Fruit fly (Drosophila melanogaster) whole organism, embryonic: Measurements from ENCODE around the gene CG6094.
A peak's percentile ranks its signal among the peaks of the same experiment; 100 is the strongest.

Source experiments
- Atf3 ChIP-seq: fragments of 200-800 bp; sonication (Bioruptor generic); optimal IDR thresholded peaks from 3 replicates; lab custom pipeline; 2016; ENCODE audit warnings: missing biosample characterization, missing genetic modification characterization
- Blimp-1 ChIP-seq: fragments of 200-800 bp; sonication (Bioruptor generic); optimal IDR thresholded peaks from 3 replicates; lab custom pipeline; 2018; ENCODE audit warnings: missing biosample characterization, missing genetic modification characterization, mild to moderate bottlenecking, moderate library complexity, missing genetic modification reagents
- CG10147 ChIP-seq: fragments of 200-800 bp; sonication (Bioruptor generic); optimal IDR thresholded peaks from 2 replicates; lab custom pipeline; 2019; ENCODE audit warnings: missing biosample characterization, mild to moderate bottlenecking, missing genetic modification characterization, moderate library complexity
- CG10959 ChIP-seq: fragments of 200-800 bp; sonication (Bioruptor generic); IDR thresholded peaks from 2 replicates; pipeline ENCODE4 v1.3.6; 2022; ENCODE audit warnings: missing biosample characterization, missing genetic modification characterization
- CG11560 ChIP-seq: fragments of 200-800 bp; sonication (Bioruptor generic); IDR thresholded peaks from 3 replicates; pipeline ENCODE4 v1.3.6; 2022; ENCODE audit warnings: missing biosample characterization, missing genetic modification characterization
- CG13424 ChIP-seq: fragments of 200-800 bp; sonication (Bioruptor generic); optimal IDR thresholded peaks from 2 replicates; lab custom pipeline; 2019; ENCODE audit warnings: missing biosample characterization, mild to moderate bottlenecking, missing genetic modification characterization, moderate library complexity
- CG16815 ChIP-seq: fragments of 200-800 bp; sonication (Bioruptor generic); optimal IDR thresholded peaks from 3 replicates; lab custom pipeline; 2017; ENCODE audit warnings: missing biosample characterization, mild to moderate bottlenecking, missing genetic modification characterization
- CG17328 ChIP-seq: fragments of 200-800 bp; sonication (Bioruptor generic); IDR thresholded peaks from 2 replicates; pipeline ENCODE4 v1.3.6; 2022; ENCODE audit warnings: missing biosample characterization, missing genetic modification characterization
- CG18476 ChIP-seq: fragments of 200-800 bp; sonication (Bioruptor generic); optimal IDR thresholded peaks from 2 replicates; lab custom pipeline; 2016; ENCODE audit warnings: missing biosample characterization, mild to moderate bottlenecking, missing genetic modification characterization
- CG2120 ChIP-seq: fragments of 200-800 bp; sonication (Bioruptor generic); optimal IDR thresholded peaks from 3 replicates; lab custom pipeline; 2016; ENCODE audit warnings: missing biosample characterization, missing genetic modification characterization
- CG2199 ChIP-seq: fragments of 200-800 bp; sonication (Bioruptor generic); IDR thresholded peaks from 3 replicates; pipeline ENCODE4 v1.3.6; 2022; ENCODE audit warnings: missing biosample characterization, missing genetic modification characterization
- CG2202 ChIP-seq: fragments of 200-800 bp; sonication (Bioruptor generic); optimal IDR thresholded peaks from 2 replicates; lab custom pipeline; 2018; ENCODE audit warnings: missing biosample characterization, mild to moderate bottlenecking, missing genetic modification characterization
- CG6689 ChIP-seq: fragments of 200-800 bp; sonication (Bioruptor generic); IDR thresholded peaks from 2 replicates; pipeline ENCODE4 v1.3.6; 2022; ENCODE audit warnings: missing biosample characterization, missing genetic modification characterization
- CG6765 ChIP-seq: fragments of 200-800 bp; sonication (Bioruptor generic); optimal IDR thresholded peaks from 3 replicates; lab custom pipeline; 2017; ENCODE audit warnings: missing biosample characterization, mild to moderate bottlenecking, missing genetic modification characterization
- CG6813 ChIP-seq: fragments of 200-800 bp; sonication (Bioruptor generic); optimal IDR thresholded peaks from 2 replicates; lab custom pipeline; 2017; ENCODE audit warnings: missing biosample characterization, missing genetic modification characterization, mild to moderate bottlenecking, moderate library complexity, missing genetic modification reagents
- CG7271 ChIP-seq: fragments of 200-800 bp; sonication (Bioruptor generic); optimal IDR thresholded peaks from 2 replicates; lab custom pipeline; 2018; ENCODE audit warnings: missing biosample characterization, mild to moderate bottlenecking, missing genetic modification characterization, moderate library complexity
- CG7372 ChIP-seq: fragments of 200-800 bp; sonication (Bioruptor generic); IDR thresholded peaks from 2 replicates; pipeline ENCODE4 v1.3.6; 2022; ENCODE audit warnings: missing biosample characterization, missing genetic modification characterization
- CG8281 ChIP-seq: fragments of 200-800 bp; sonication (Bioruptor generic); optimal IDR thresholded peaks from 2 replicates; lab custom pipeline; 2018; ENCODE audit warnings: missing biosample characterization, mild to moderate bottlenecking, missing genetic modification characterization, moderate library complexity
- Dek ChIP-seq: fragments of 200-800 bp; sonication (Bioruptor generic); optimal IDR thresholded peaks from 3 replicates; lab custom pipeline; 2019; ENCODE audit warnings: missing biosample characterization, mild to moderate bottlenecking, missing genetic modification characterization, moderate library complexity
- Dll ChIP-seq: fragments of 200-800 bp; sonication (Bioruptor generic); IDR thresholded peaks from 4 replicates; pipeline ENCODE4 v1.3.6; 2022; ENCODE audit warnings: missing biosample characterization, missing genetic modification characterization; ENCODE audit not compliant: partially characterized antibody
- Doc2 ChIP-seq: fragments of 200-800 bp; sonication (Bioruptor generic); IDR thresholded peaks from 2 replicates; pipeline ENCODE4 v1.3.6; 2022; ENCODE audit warnings: missing biosample characterization, missing genetic modification characterization
- Doc3 ChIP-seq: fragments of 200-800 bp; sonication (Bioruptor generic); IDR thresholded peaks from 3 replicates; pipeline ENCODE4 v1.3.6; 2022; ENCODE audit warnings: missing biosample characterization, missing genetic modification characterization; ENCODE audit not compliant: partially characterized antibody
- HHEX ChIP-seq: fragments of 200-800 bp; sonication (Bioruptor generic); optimal IDR thresholded peaks from 3 replicates; lab custom pipeline; 2017; ENCODE audit warnings: missing biosample characterization, mild to moderate bottlenecking, missing genetic modification characterization, missing genetic modification reagents
- HLH54F ChIP-seq: fragments of 200-800 bp; sonication (Bioruptor generic); optimal IDR thresholded peaks from 3 replicates; lab custom pipeline; 2016; ENCODE audit warnings: missing biosample characterization, missing genetic modification characterization
- HLHmδ ChIP-seq: fragments of 200-800 bp; sonication (Bioruptor generic); optimal IDR thresholded peaks from 2 replicates; lab custom pipeline; 2018; ENCODE audit warnings: missing biosample characterization, mild to moderate bottlenecking, missing genetic modification characterization, moderate library complexity
- Hr78 ChIP-seq, 2 experiments: fragments of 200-800 bp in 1 of 2; fragments of >200 bp in 1 of 2; sonication (Bioruptor generic) in 1 of 2; optimal IDR thresholded peaks; 2 replicates each; lab custom pipeline; 2017 to 2019; ENCODE audit warnings: missing biosample characterization in 2 of 2, missing genetic modification characterization in 2 of 2, mild to moderate bottlenecking in 1 of 2, moderate library complexity in 1 of 2
- Lhr ChIP-seq: fragments of 200-800 bp; sonication (Bioruptor generic); optimal IDR thresholded peaks from 3 replicates; lab custom pipeline; 2017; ENCODE audit warnings: mild to moderate bottlenecking, missing biosample characterization, missing genetic modification reagents, missing genetic modification characterization
- Max ChIP-seq: fragments of 200-800 bp; sonication (Bioruptor generic); optimal IDR thresholded peaks from 2 replicates; lab custom pipeline; 2016; ENCODE audit warnings: missing biosample characterization, mild to moderate bottlenecking, missing genetic modification characterization
- NFAT ChIP-seq: fragments of 200-800 bp; sonication (Bioruptor generic); IDR thresholded peaks from 2 replicates; pipeline ENCODE4 v1.3.6; 2022; ENCODE audit warnings: missing biosample characterization, missing genetic modification characterization
- Oaz ChIP-seq: fragments of 200-800 bp; sonication (Bioruptor generic); IDR thresholded peaks from 2 replicates; pipeline ENCODE4 v1.3.6; 2022; ENCODE audit warnings: missing biosample characterization, missing genetic modification characterization
- Oli ChIP-seq: fragments of 200-800 bp; sonication (Bioruptor generic); optimal IDR thresholded peaks from 2 replicates; lab custom pipeline; 2018; ENCODE audit warnings: missing biosample characterization, mild to moderate bottlenecking, missing genetic modification characterization, moderate library complexity
- Side ChIP-seq: fragments of 200-800 bp; sonication (Bioruptor generic); optimal IDR thresholded peaks from 2 replicates; lab custom pipeline; 2016; ENCODE audit warnings: missing biosample characterization, missing genetic modification characterization
- Sin3A ChIP-seq: fragments of >200 bp; optimal IDR thresholded peaks from 2 replicates; lab custom pipeline; 2018
- Sry-δ ChIP-seq: fragments of 200-800 bp; sonication (Bioruptor generic); optimal IDR thresholded peaks from 2 replicates; lab custom pipeline; 2016; ENCODE audit warnings: missing biosample characterization, missing genetic modification characterization
- Tbp ChIP-seq: fragments of >200 bp; optimal IDR thresholded peaks from 2 replicates; lab custom pipeline; 2018; ENCODE audit warnings: missing biosample characterization, missing genetic modification characterization
- cad ChIP-seq: fragments of >200 bp; optimal IDR thresholded peaks from 2 replicates; lab custom pipeline; 2017; ENCODE audit warnings: missing biosample characterization, missing genetic modification characterization
- disco-r ChIP-seq: fragments of 200-800 bp; sonication (Bioruptor generic); optimal IDR thresholded peaks from 2 replicates; lab custom pipeline; 2016; ENCODE audit warnings: missing biosample characterization, missing genetic modification characterization
- exex ChIP-seq: fragments of 200-800 bp; sonication (Bioruptor generic); optimal IDR thresholded peaks from 4 replicates; lab custom pipeline; 2018; ENCODE audit warnings: missing biosample characterization, mild to moderate bottlenecking, missing genetic modification characterization, moderate library complexity
- h ChIP-seq: fragments of >200 bp; optimal IDR thresholded peaks from 2 replicates; lab custom pipeline; 2017
- jigr1 ChIP-seq: fragments of 200-800 bp; sonication (Bioruptor generic); IDR thresholded peaks from 3 replicates; pipeline ENCODE4 v1.3.6; 2022; ENCODE audit warnings: missing biosample characterization, missing genetic modification characterization
- kay ChIP-seq: fragments of 200-800 bp; sonication (Bioruptor generic); optimal IDR thresholded peaks from 2 replicates; lab custom pipeline; 2016; ENCODE audit warnings: missing biosample characterization, missing genetic modification characterization
- lab ChIP-seq: fragments of 200-800 bp; sonication (Bioruptor generic); optimal IDR thresholded peaks from 3 replicates; lab custom pipeline; 2017; ENCODE audit warnings: missing biosample characterization, missing genetic modification characterization, mild to moderate bottlenecking, moderate library complexity, missing genetic modification reagents
- mirr ChIP-seq: fragments of 200-800 bp; sonication (Bioruptor generic); optimal IDR thresholded peaks from 3 replicates; lab custom pipeline; 2018; ENCODE audit warnings: missing biosample characterization, mild to moderate bottlenecking, missing genetic modification characterization
- nerfin-2 ChIP-seq: fragments of 200-800 bp; sonication (Bioruptor generic); IDR thresholded peaks from 2 replicates; pipeline ENCODE4 v1.3.6; 2022; ENCODE audit warnings: missing biosample characterization, missing genetic modification characterization; ENCODE audit not compliant: partially characterized antibody
- nmo ChIP-seq: fragments of 200-800 bp; sonication (Bioruptor generic); optimal IDR thresholded peaks from 2 replicates; lab custom pipeline; 2018; ENCODE audit warnings: missing biosample characterization, mild to moderate bottlenecking, missing genetic modification characterization, moderate library complexity
- salm ChIP-seq: fragments of 200-800 bp; sonication (Bioruptor generic); optimal IDR thresholded peaks from 2 replicates; lab custom pipeline; 2018; ENCODE audit warnings: missing biosample characterization, mild to moderate bottlenecking, missing genetic modification characterization
- so ChIP-seq: fragments of 200-800 bp; sonication (Bioruptor generic); IDR thresholded peaks from 3 replicates; pipeline ENCODE4 v1.3.6; 2022; ENCODE audit warnings: missing biosample characterization, missing genetic modification characterization
- sob ChIP-seq: fragments of 200-800 bp; sonication (Bioruptor generic); IDR thresholded peaks from 2 replicates; pipeline ENCODE4 v1.3.6; 2022; ENCODE audit warnings: missing biosample characterization, missing genetic modification characterization
- ssp ChIP-seq: fragments of 200-800 bp; sonication (Bioruptor generic); IDR thresholded peaks from 2 replicates; pipeline ENCODE4 v1.3.6; 2022; ENCODE audit warnings: missing biosample characterization, missing genetic modification characterization
- unpg ChIP-seq: fragments of 200-800 bp; sonication (Bioruptor generic); optimal IDR thresholded peaks from 3 replicates; lab custom pipeline; 2018; ENCODE audit warnings: missing biosample characterization, mild to moderate bottlenecking, missing genetic modification characterization, moderate library complexity
- vnd ChIP-seq: fragments of 200-800 bp; sonication (Bioruptor generic); IDR thresholded peaks from 3 replicates; pipeline ENCODE4 v1.3.6; 2022; ENCODE audit warnings: missing biosample characterization, missing genetic modification characterization; ENCODE audit not compliant: partially characterized antibody

CG6094 gene

dm6 chr2L:10519225-10519624 lies 12.3 kb downstream of the CG6094 start (continued):
- TF ChIP-seq disco-r (GFP tag; lab: Kevin White, UChicago) (peak; percentile 10), CG17328 (GFP tag; lab: Robert Waterston, UW) (0 out of 2 replicates have a peak, but pooled peaks have one; percentile 45), CG13424 (tag; lab: Kevin White, UChicago) (peak; percentile 57), CG10147 (GFP tag; lab: Kevin White, UChicago) (peak; percentile 45), Oli (tag; lab: Kevin White, UChicago) (peak; percentile 55), CG2202 (tag; lab: Kevin White, UChicago) (no peak), CG2120 (GFP tag; lab: Kevin White, UChicago) (peak; percentile 76), Lhr (GFP tag; lab: Kevin White, UChicago) (no peak), Doc2 (GFP tag; lab: Robert Waterston, UW) (no peak), HLHmδ (GFP tag; lab: Kevin White, UChicago) (no peak), CG16815 (GFP tag; lab: Kevin White, UChicago) (no peak), nmo (GFP tag; lab: Kevin White, UChicago) (peak; percentile 51), h (lab: Kevin White, UChicago) (no peak), jigr1 (GFP tag; lab: Robert Waterston, UW) (no peak), CG2199 (GFP tag; lab: Robert Waterston, UW) (no peak), HHEX (GFP tag; lab: Kevin White, UChicago) (peak; percentile 60), kay (GFP tag; lab: Kevin White, UChicago) (no peak), mirr (GFP tag; lab: Kevin White, UChicago) (no peak), so (GFP tag; lab: Robert Waterston, UW) (peak; percentile 24; the same call in 1 of the 3 replicates), Doc3 (GFP tag; lab: Robert Waterston, UW) (no peak), unpg (GFP tag; lab: Kevin White, UChicago) (peak; percentile 67), Tbp (GFP tag; lab: Kevin White, UChicago) (no peak), HLH54F (GFP tag; lab: Kevin White, UChicago) (peak; percentile 17), cad (GFP tag; lab: Kevin White, UChicago) (no peak), Max (peak; percentile 22), Sry-δ (GFP tag; lab: Kevin White, UChicago) (no peak), ssp (GFP tag; lab: Robert Waterston, UW) (peak; percentile 26; the same call in 1 of the 2 replicates), CG18476 (GFP tag; lab: Kevin White, UChicago) (peak; percentile 44), Dll (GFP tag; lab: Robert Waterston, UW) (no peak), CG7271 (no peak), CG6689 (peak; percentile 51), CG6765 (peak; percentile 43), NFAT (GFP tag; lab: Robert Waterston, UW) (no peak), salm (tag; lab: Kevin White, UChicago) (peak; percentile 14), Atf3 (GFP tag; lab: Kevin White, UChicago) (no peak), CG10959 (GFP tag; lab: Robert Waterston, UW) (no peak), Dek (tag; lab: Kevin White, UChicago) (peak; percentile 61), Blimp-1 (peak; percentile 54), vnd (GFP tag; lab: Robert Waterston, UW) (no peak), lab (GFP tag; lab: Kevin White, UChicago) (peak; percentile 88), Side (GFP tag; lab: Kevin White, UChicago) (peak; percentile 19), sob (GFP tag; lab: Robert Waterston, UW) (peak; percentile 67), Sin3A (lab: Kevin White, UChicago) (no peak), CG11560 (0 out of 3 replicates have a peak, but pooled peaks have one; percentile 24), exex (tag; lab: Kevin White, UChicago) (peak; percentile 41), Oaz (peak; percentile 73), CG8281 (tag; lab: Kevin White, UChicago) (peak; percentile 15), CG7372 (GFP tag; lab: Robert Waterston, UW) (peak; percentile 64; the same call in 1 of the 2 replicates), Hr78 (GFP tag; optimal IDR thresholded peaks at IDR 0.05; lab: Kevin White, UChicago) (no peak), CG6813 (GFP tag; lab: Kevin White, UChicago) (peak; percentile 30), nerfin-2 (GFP tag; lab: Robert Waterston, UW) (no peak)
